Fruit fly (Drosophila melanogaster) Kc167 (cell line): ENCODE results near the gene Osi22.

Source experiments
- Sin3A ChIP-seq: fragments of >200 bp; optimal IDR thresholded peaks from 2 replicates; lab custom pipeline; 2018; ENCODE audit warnings: missing external identifiers
- h ChIP-seq: fragments of >200 bp; optimal IDR thresholded peaks from 3 replicates; lab custom pipeline; 2018; ENCODE audit warnings: missing external identifiers

DNA sequence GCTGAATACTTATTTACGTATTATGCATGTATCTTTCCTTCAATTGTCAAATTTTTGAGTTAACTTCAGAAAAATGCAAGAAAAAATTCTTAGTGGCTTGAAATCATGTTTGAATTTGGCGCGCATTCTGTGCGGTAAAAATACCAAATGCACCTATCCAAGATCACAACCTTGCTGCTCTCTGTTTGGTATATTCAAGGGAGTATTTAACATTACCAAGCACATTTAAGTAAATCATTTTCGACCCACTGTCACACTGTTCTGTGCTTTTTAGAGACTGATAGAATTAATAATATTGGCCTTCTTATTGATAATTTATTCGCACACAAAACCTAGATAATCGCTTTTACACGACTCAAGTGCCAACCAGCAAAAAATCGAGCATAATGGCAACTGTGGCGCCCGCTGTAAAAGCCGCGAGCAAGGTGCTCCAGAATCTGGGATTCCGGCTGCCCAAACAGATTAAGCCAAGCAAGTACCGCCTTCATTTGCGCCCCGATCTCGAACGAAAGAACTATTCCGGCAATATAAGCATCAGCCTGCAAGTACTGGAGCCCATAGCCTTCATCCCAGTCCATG, 18.8 kb downstream of the Osi22 start:
- TF ChIP-seq Sin3A (lab: Kevin White, UChicago) = no peak
- no peak for TF ChIP-seq h (lab: Kevin White, UChicago)
